Fruit fly (Drosophila melanogaster): ENCODE results near the gene cyr.

Gene cyr

dm6 chrX:8091017-8091620, 44.4 kb downstream of the cyr start (continued):
- TF ChIP-seq fkh (GFP tag; optimal IDR thresholded peaks at IDR 0.05) (peak; percentile 80), CG15336 (GFP tag; IDR thresholded peaks at IDR 0.05) (peak; percentile 99), CG34406 (GFP tag; optimal IDR thresholded peaks at IDR 0.05) (peak; percentile 96), Blimp-1 (GFP tag; optimal IDR thresholded peaks at IDR 0.05) (peak; percentile 76), vri (GFP tag; optimal IDR thresholded peaks at IDR 0.05) (peak; percentile 94), CG10669 (GFP tag; optimal IDR thresholded peaks at IDR 0.05) (peak; percentile 93), fd59A (GFP tag; optimal IDR thresholded peaks at IDR 0.05) (peak; percentile 91), CG6854 (GFP tag; optimal IDR thresholded peaks at IDR 0.05) (peak; percentile 92), pdm3 (GFP tag; optimal IDR thresholded peaks at IDR 0.05) (peak; percentile 97), CG3919 (GFP tag; optimal IDR thresholded peaks at IDR 0.05) (peak; percentile 97), Eip75B (GFP tag; optimal IDR thresholded peaks at IDR 0.05) (peak; percentile 96), Gug (GFP tag; IDR thresholded peaks at IDR 0.05) (peak; percentile 98), svp (GFP tag) (peak; percentile 96), dac (GFP tag; optimal IDR thresholded peaks at IDR 0.05) (peak; percentile 93), CG4318 (GFP tag; optimal IDR thresholded peaks at IDR 0.05) (peak; percentile 94)

DNA sequence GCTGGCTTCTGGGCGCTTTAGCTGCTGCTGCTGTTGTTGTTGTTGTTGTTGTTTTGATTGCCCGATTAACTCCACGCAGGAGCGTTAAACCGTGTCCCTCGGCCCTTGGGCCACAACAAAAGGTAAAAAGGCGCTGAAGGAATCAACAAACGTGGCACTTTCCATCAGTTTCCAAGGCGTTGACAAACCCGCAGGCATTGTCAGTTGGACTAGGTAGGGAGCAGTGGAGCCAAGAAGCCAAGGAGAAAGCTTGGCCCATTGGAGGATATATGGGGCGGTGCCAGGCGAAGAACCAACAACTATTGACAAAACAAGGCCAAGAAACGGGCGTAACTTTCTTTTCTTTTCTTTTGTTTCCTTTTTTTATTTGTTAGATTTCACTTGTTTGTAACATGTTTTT, 48.4 kb downstream of the cyr start, which contains the start of gene CG2256:
CG2256 (minus strand) TSS at position 101 of the 400 bp plus-strand sequence.
- TF ChIP-seq CG3032 (tag; optimal IDR thresholded peaks at IDR 0.05) (no peak), CG15336 (GFP tag; IDR thresholded peaks at IDR 0.05) (no peak), dsx (GFP tag; optimal IDR thresholded peaks at IDR 0.05; ENCODE audit: poor library complexity, severe bottlenecking) (no peak), Sox14 (GFP tag; optimal IDR thresholded peaks at IDR 0.05) (no peak), CG3919 (GFP tag; optimal IDR thresholded peaks at IDR 0.05) (no peak), dac (GFP tag; optimal IDR thresholded peaks at IDR 0.05) (no peak), CG11762 (GFP tag; optimal IDR thresholded peaks at IDR 0.05; ENCODE audit: insufficient read depth) (no peak), fkh (GFP tag; optimal IDR thresholded peaks at IDR 0.05) (no peak), CG6808 (GFP tag; optimal IDR thresholded peaks at IDR 0.05) (no peak), CG9139 (GFP tag; optimal IDR thresholded peaks at IDR 0.05) (no peak), pdm3 (GFP tag; optimal IDR thresholded peaks at IDR 0.05) (no peak), Smox (GFP tag; optimal IDR thresholded peaks at IDR 0.05) (no peak)

DNA sequence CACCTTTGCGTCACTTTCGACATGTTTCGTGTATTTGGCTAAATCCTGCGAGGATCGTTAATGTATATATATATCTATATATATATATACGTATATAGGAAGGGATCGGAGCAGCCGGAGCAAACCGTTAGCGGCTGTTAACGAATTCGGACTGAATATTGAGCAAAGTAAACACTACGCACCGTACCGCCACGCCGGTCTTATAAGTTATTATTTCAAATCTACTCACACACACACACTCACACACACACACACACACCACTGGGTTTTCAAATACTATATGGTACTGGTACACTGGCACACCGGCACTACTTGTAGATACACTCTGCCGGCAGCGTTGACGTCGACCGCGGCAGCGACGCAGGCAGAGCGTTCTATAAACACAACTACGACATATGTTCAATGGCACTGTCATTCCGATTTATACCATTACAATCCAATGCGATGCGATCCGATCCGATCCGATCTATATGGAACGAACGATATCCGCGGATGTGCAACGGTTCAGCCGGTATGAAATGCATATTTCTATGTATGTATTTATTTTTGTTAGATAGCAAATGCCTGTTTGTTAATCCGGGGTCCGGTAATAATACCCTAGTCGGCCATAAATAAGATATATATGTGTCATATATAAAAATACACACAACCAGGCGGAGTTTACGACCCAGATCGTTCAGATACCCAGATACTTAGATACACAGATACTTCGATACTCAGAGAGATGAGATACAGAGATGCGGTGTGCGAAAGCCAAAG, 53.9 kb downstream of the cyr start, which contains the start of gene Ldsdh1:
Ldsdh1 (minus strand) TSS at position 179 of the 759 bp plus-strand sequence.
- TF ChIP-seq svp (GFP tag): peak; percentile 28
- TF ChIP-seq Eip78C (GFP tag): peak; percentile 1
- no peak for TF ChIP-seq Smox (GFP tag; optimal IDR thresholded peaks at IDR 0.05)

DNA sequence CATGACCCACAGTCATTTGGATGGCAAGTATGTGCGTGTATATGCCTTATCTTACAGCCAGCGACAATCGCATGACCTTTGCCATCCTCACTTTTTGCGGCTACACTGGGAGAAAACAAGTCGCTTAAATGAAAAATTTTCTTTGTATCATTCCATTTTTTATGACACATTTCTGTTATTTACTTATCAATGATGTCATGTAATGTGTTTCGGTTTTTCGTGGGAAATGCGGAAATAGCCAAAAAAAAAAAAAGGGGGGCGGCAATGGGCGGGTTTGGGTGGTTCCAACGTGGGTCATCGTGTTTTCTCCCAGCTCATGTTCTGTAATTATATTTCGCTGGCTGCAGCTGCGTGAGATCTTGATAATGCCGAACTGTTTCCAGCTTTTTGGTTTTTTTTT, 55.3 kb downstream of the cyr start:
- TF ChIP-seq svp (GFP tag) (peak; percentile 99), esn (GFP tag; optimal IDR thresholded peaks at IDR 0.05) (peak; percentile 6), CG7368 (GFP tag; optimal IDR thresholded peaks at IDR 0.05) (no peak), CG10631 (GFP tag; optimal IDR thresholded peaks at IDR 0.05) (no peak)

DNA sequence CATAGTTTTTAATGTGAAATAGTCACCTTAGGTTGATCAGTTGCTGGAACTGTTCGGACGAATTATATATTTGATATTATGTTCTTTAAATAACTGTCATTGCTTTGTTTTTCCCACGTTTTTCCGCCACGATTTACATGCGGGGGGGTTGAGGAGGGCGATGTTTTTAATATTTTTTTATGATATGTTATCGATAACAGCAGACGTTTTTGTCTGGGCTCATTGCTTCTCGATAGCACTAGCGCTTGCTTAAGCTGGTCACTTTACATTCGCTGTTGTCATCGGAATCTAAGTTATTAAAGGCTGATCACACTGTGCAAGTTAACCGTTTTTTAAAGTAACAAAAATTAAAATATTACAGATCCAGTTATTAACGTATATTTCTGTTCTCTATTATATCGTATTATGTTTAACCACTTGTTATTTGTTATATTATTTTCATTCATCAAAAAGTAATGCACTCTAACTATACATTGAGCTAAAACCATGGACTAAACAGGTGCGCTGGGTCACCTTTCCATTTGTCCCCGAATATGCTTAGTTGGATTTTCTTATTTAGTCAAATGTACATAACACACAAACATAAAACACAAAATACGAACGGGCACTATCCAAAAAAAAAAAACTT, 60.1 kb downstream of the cyr start, which contains the start of the genes Upf2 and CG1571:
Upf2 (minus strand) TSS at position 167 of the 628 bp plus-strand sequence.
CG1571 (plus strand) TSS at position 578 of the 628 bp plus-strand sequence.
- TF ChIP-seq CG10631 (GFP tag; optimal IDR thresholded peaks at IDR 0.05): no peak
- no peak for TF ChIP-seq CG15336 (GFP tag; IDR thresholded peaks at IDR 0.05)
- no peak for TF ChIP-seq esn (GFP tag; optimal IDR thresholded peaks at IDR 0.05)
- TF ChIP-seq CG34406 (GFP tag; optimal IDR thresholded peaks at IDR 0.05): no peak
- no peak for TF ChIP-seq Sox15 (GFP tag; optimal IDR thresholded peaks at IDR 0.05)
- TF ChIP-seq salr (GFP tag; optimal IDR thresholded peaks at IDR 0.05): no peak

Data from whole organism, prepupa.